Worm (Caenorhabditis elegans) whole organism, midembryonic: Measurements from ENCODE around the gene acp-2.

Experiments used
- T22C8.4 ChIP-seq: fragments of 200-800 bp; sonication (Bioruptor generic); IDR thresholded peaks from 2 replicates; pipeline ENCODE4 v1.3.6; 2022; ENCODE audit warnings: missing genetic modification characterization, missing compliant biosample characterization
- cog-1 ChIP-seq: sonication (generic microtip); optimal IDR thresholded peaks from 2 replicates; lab custom pipeline; 2016; ENCODE audit warnings: missing genetic modification characterization, missing compliant biosample characterization
- flt-1 ChIP-seq: fragments of 200-800 bp; sonication (Bioruptor generic); IDR thresholded peaks from 2 replicates; pipeline ENCODE4 v1.3.6; 2022; ENCODE audit warnings: missing genetic modification characterization, missing compliant biosample characterization
- klf-2 ChIP-seq: fragments of 200-800 bp; sonication (Bioruptor generic); conservative IDR thresholded peaks from 2 replicates; pipeline ENCODE4 v1.3.6; 2022; ENCODE audit warnings: missing genetic modification reagents, missing genetic modification characterization, missing compliant biosample characterization
- med-1 ChIP-seq: sonication (generic microtip); optimal IDR thresholded peaks from 2 replicates; lab custom pipeline; 2017; ENCODE audit warnings: missing genetic modification characterization, mild to moderate bottlenecking, missing compliant biosample characterization, antibody characterized with exemption, missing genetic modification reagents; ENCODE audit not compliant: insufficient read depth
- ref-1 ChIP-seq: fragments of 200-800 bp; sonication (Bioruptor generic); conservative IDR thresholded peaks from 2 replicates; pipeline ENCODE4 v1.3.6; 2022; ENCODE audit warnings: missing genetic modification reagents, missing genetic modification characterization, missing compliant biosample characterization
- tab-1 ChIP-seq: fragments of 200-800 bp; sonication (Bioruptor generic); IDR thresholded peaks from 2 replicates; pipeline ENCODE4 v1.3.6; 2022; ENCODE audit warnings: missing genetic modification characterization, missing compliant biosample characterization
- ztf-23 ChIP-seq: fragments of 200-800 bp; sonication (Bioruptor generic); IDR thresholded peaks from 2 replicates; pipeline ENCODE4 v1.3.6; 2022; ENCODE audit warnings: missing genetic modification reagents, missing genetic modification characterization, missing compliant biosample characterization
- ztf-29 ChIP-seq: fragments of 200-800 bp; sonication (Bioruptor generic); IDR thresholded peaks from 2 replicates; pipeline ENCODE4 v1.3.6; 2022; ENCODE audit warnings: missing genetic modification reagents, missing genetic modification characterization, missing compliant biosample characterization

acp-2 gene

DNA sequence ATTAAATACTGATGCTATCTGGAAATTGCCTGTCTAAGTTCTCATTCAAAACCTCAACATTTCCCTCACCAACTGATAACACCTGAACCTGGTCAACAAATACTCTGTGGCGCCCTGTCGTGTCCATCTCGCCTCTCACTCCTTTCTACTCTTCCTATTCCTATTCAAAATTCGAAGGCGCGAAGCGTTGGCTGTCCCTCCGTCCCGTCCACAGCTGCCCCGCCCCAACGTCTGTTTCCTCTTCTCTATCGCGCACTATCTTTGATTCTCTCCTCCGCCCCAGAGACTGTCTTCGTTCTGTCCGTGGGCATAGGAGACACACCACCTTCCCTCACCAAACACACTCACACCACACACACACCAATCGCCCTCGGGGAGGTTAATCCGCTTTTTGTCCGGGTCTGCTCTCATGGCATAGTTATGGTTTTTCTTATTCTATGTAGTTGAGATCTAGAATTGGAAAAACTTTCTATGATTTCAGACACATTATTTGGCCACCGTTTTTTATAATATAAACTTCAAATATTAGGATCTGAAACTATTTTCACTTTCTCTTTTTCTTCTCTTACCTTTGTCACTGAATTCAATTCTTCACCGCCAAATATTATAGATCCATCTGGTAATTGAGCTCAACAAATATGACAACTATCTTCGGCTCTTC, 19.7 kb downstream of the acp-2 start, which contains the start of gene efl-3:
efl-3 (plus strand) TSS at position 611 of the 661 bp plus-strand sequence.
- no peak for TF ChIP-seq flt-1 (GFP tag; lab: Robert Waterston, UW)
- TF ChIP-seq cog-1 (tag; lab: Kevin White, UChicago) = no peak
- TF ChIP-seq klf-2 = no peak
- TF ChIP-seq T22C8.4 = no peak
- no peak for TF ChIP-seq ztf-29 (GFP tag; lab: Robert Waterston, UW)
- no peak for TF ChIP-seq ref-1 (GFP tag; lab: Robert Waterston, UW)
- no peak for TF ChIP-seq med-1 (GFP tag; lab: Kevin White, UChicago)
- TF ChIP-seq tab-1 (GFP tag; lab: Robert Waterston, UW) = no peak
- TF ChIP-seq ztf-23 = no peak

DNA sequence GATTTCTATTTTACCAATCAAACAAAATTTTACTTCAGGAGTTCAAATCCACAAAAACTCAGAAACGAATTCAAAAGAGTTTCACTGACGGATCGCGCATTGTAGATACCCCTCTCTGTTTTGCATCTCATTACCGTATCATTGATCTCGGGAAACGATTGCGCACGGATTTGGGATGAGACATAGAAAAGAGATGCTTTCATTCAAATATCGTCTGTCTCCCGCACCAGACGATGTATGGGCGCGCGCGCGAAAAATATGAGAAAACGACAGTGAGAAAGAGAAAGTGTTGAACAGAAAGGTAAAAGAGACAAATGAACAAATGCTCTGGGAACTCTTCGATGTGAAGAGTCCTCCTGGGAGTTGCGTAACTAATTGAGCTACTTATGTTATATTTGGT, 20.9 kb downstream of the acp-2 start:
- TF ChIP-seq cog-1 (tag; lab: Kevin White, UChicago) = no peak
- TF ChIP-seq T22C8.4 = no peak
- TF ChIP-seq ztf-23 = no peak
- TF ChIP-seq ref-1 (GFP tag; lab: Robert Waterston, UW) = no peak
- TF ChIP-seq klf-2 = no peak

DNA sequence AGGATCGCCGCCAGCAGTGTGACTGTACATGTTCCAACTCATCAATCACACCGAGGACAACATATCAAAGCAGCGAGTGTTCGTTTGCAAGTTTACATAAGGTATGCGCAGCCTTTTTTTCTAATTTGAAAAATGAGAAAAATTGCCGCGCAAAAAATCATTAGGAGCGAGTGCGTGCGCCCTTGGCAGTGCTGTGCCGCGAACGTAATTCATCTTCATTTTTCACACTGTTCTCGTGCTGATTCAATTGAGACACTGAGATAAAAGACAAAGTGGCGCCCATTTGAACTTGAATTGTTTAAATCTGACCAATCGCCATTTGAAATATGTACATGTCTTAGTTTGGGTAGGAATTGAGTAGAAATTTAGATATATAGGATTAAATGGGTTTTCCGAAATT, 22.3 kb downstream of the acp-2 start:
- no peak for TF ChIP-seq tab-1 (GFP tag; lab: Robert Waterston, UW)

- TF ChIP-seq ref-1 (GFP tag; lab: Robert Waterston, UW) (no peak), ztf-29 (GFP tag; lab: Robert Waterston, UW) (no peak), tab-1 (GFP tag; lab: Robert Waterston, UW) (no peak), med-1 (GFP tag; lab: Kevin White, UChicago) (no peak), klf-2 (no peak), cog-1 (tag; lab: Kevin White, UChicago) (no peak), ztf-23 (no peak)
These were observed 24.4 kb downstream of the acp-2 start, which contains the start of gene sra-13 for ce11 chrII:8407491-8407890. TSS of gene sra-13 (plus strand) at chrII:8407685.

- TF ChIP-seq flt-1 (GFP tag; lab: Robert Waterston, UW) (no peak), ztf-29 (GFP tag; lab: Robert Waterston, UW) (no peak), tab-1 (GFP tag; lab: Robert Waterston, UW) (no peak), klf-2 (no peak), cog-1 (tag; lab: Kevin White, UChicago) (no peak), med-1 (GFP tag; lab: Kevin White, UChicago) (no peak), ztf-23 (no peak), ref-1 (GFP tag; lab: Robert Waterston, UW) (no peak), T22C8.4 (no peak)
These were observed 26.6 kb downstream of the acp-2 start, which contains the start of gene ubc-24 for ce11 chrII:8405303-8405702. TSS of gene ubc-24 (plus strand) at chrII:8405603.

DNA sequence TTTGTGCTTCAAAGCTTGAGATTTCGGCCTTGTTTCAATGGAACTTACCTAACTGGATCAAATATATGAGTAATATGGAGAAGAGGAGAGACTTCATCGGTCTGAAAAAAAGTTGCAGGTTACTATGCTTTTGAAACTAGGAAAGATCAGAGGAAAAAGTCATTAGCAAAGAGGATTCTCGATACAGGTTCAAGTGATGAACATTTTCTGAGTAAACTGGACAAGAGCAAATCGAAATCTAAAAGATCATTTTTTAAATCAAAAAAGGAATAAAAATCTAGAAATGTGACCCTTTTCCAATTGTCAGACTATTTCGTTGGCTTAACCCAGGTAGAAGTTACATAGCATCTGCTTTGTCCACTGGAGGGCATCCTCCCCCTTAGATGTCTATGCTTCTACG, 27.1 kb downstream of the acp-2 start, which contains the start of gene skpo-1:
skpo-1 (minus strand) TSS at position 101 of the 400 bp plus-strand sequence.
- TF ChIP-seq T22C8.4 (no peak), cog-1 (tag; lab: Kevin White, UChicago) (no peak), med-1 (GFP tag; lab: Kevin White, UChicago) (no peak), ztf-23 (no peak), tab-1 (GFP tag; lab: Robert Waterston, UW) (no peak), ref-1 (GFP tag; lab: Robert Waterston, UW) (no peak), flt-1 (GFP tag; lab: Robert Waterston, UW) (no peak), klf-2 (no peak), ztf-29 (GFP tag; lab: Robert Waterston, UW) (no peak)

DNA sequence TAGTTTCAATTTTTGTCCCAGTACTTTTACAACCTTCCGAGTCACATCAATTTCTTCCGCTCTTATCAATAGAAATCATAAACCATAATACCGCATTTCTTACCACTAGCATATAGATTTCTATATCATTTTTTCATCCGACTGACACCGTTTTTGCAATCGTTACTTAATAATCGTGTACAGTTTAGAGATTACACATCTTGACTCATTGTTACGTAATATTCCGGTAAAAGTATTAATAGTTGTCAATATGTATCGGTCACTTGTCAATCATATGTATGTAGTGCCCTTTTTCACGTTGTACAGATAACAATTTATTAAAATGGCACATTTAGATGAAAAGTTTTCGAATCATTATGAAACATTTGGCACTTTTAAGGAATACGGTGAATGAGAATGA, 31.9 kb downstream of the acp-2 start:
- TF ChIP-seq klf-2 (no peak), med-1 (GFP tag; lab: Kevin White, UChicago) (no peak), T22C8.4 (no peak), ref-1 (GFP tag; lab: Robert Waterston, UW) (no peak), cog-1 (tag; lab: Kevin White, UChicago) (no peak), ztf-29 (GFP tag; lab: Robert Waterston, UW) (no peak), flt-1 (GFP tag; lab: Robert Waterston, UW) (no peak), ztf-23 (no peak)

ce11 chrII:8399064-8399463, 32.8 kb downstream of the acp-2 start, which contains the start of gene dod-23:
TSS of gene dod-23 (minus strand) at chrII:8399164.
- no peak for TF ChIP-seq ztf-23
- TF ChIP-seq T22C8.4 = no peak
- no peak for TF ChIP-seq cog-1 (tag; lab: Kevin White, UChicago)
- no peak for TF ChIP-seq med-1 (GFP tag; lab: Kevin White, UChicago)
- no peak for TF ChIP-seq ztf-29 (GFP tag; lab: Robert Waterston, UW)
- TF ChIP-seq flt-1 (GFP tag; lab: Robert Waterston, UW) = no peak
- no peak for TF ChIP-seq klf-2
- TF ChIP-seq ref-1 (GFP tag; lab: Robert Waterston, UW) = no peak
- TF ChIP-seq tab-1 (GFP tag; lab: Robert Waterston, UW) = no peak

DNA sequence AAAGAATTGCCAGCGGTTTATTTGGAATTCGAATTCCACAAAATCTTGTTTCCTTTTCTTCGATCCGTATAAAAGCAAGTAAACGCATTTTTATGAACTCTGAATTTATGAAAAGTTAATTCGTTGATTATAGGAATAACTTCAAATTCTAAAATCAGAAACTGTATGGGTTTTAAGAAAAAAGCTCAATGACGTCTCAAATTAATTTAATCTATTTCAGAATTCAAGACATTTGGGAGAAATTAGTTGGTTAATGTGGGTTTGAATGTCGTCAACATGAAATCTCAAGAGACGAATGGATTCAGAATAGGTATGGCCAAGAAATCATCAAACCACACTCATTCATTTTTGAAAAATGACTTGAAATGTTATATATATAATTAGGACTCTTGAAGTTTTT, 35.8 kb downstream of the acp-2 start, which contains the start of gene F49E12.7:
F49E12.7 (minus strand) TSS at position 101 of the 400 bp plus-strand sequence.
- TF ChIP-seq T22C8.4 (no peak), med-1 (GFP tag; lab: Kevin White, UChicago) (no peak), ztf-23 (no peak), ref-1 (GFP tag; lab: Robert Waterston, UW) (no peak), flt-1 (GFP tag; lab: Robert Waterston, UW) (no peak), klf-2 (no peak), ztf-29 (GFP tag; lab: Robert Waterston, UW) (no peak), cog-1 (tag; lab: Kevin White, UChicago) (no peak), tab-1 (GFP tag; lab: Robert Waterston, UW) (no peak)

DNA sequence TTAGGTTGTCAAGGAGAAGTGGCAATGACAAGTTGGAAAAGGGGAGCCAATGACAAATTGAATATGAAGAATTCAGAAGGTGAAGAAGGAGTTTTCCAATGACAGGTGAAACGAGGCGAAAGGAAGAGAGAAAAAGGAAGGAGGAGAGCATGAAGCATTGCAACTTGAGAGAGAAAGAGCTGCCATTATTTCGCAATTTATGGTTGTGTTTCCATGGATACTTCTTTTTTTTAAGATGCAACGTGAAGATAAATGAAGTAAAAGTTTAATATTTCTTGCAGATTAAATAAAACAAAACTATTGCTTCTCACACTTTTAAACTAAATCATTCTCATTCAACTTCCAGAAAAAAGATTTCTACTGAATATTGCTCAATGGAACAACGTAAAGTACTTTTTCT, 37.6 kb downstream of the acp-2 start, which contains the start of gene F49E12.8:
F49E12.8 (minus strand) TSS at position 101 of the 400 bp plus-strand sequence.
- no peak for TF ChIP-seq cog-1 (tag; lab: Kevin White, UChicago)
- TF ChIP-seq ztf-23 = no peak
- TF ChIP-seq ref-1 (GFP tag; lab: Robert Waterston, UW) = no peak
- no peak for TF ChIP-seq med-1 (GFP tag; lab: Kevin White, UChicago)
- no peak for TF ChIP-seq klf-2
- TF ChIP-seq T22C8.4 = no peak
- TF ChIP-seq ztf-29 (GFP tag; lab: Robert Waterston, UW) = no peak
- no peak for TF ChIP-seq flt-1 (GFP tag; lab: Robert Waterston, UW)
- no peak for TF ChIP-seq tab-1 (GFP tag; lab: Robert Waterston, UW)
